Fruit fly (Drosophila melanogaster): Measurements from ENCODE around the gene zen2.

Gene zen2

dm6 chr3R:6771797-6772196, 27.9 kb upstream of the zen2 start:
- TF ChIP-seq ey (GFP tag; optimal IDR thresholded peaks at IDR 0.05), result no peak
- no peak for TF ChIP-seq brk (GFP tag; optimal IDR thresholded peaks at IDR 0.05)
- TF ChIP-seq usp (GFP tag; optimal IDR thresholded peaks at IDR 0.05), result no peak
- TF ChIP-seq lola (GFP tag; optimal IDR thresholded peaks at IDR 0.05), result no peak
- no peak for TF ChIP-seq Rel (GFP tag; optimal IDR thresholded peaks at IDR 0.05)
- no peak for TF ChIP-seq Rel (tag; optimal IDR thresholded peaks at IDR 0.05)
- TF ChIP-seq dl (GFP tag; optimal IDR thresholded peaks at IDR 0.05; ENCODE audit: insufficient read depth in 1 of 2, partially characterized antibody in 2 of 2), result no peak

- TF ChIP-seq Sp1 (GFP tag; optimal IDR thresholded peaks at IDR 0.05) (no peak), Myc (optimal IDR thresholded peaks at IDR 0.05) (peak; percentile 69)
Observed at dm6 chr3R:6768256-6768655, 24.3 kb upstream of the zen2 start.

- no peak for TF ChIP-seq ey (GFP tag; optimal IDR thresholded peaks at IDR 0.05)
- TF ChIP-seq Myc (optimal IDR thresholded peaks at IDR 0.05), result no peak
- no peak for TF ChIP-seq N (GFP tag; optimal IDR thresholded peaks at IDR 0.05)
Observed at dm6 chr3R:6766928-6767327, 23.0 kb upstream of the zen2 start.

- TF ChIP-seq Myc (optimal IDR thresholded peaks at IDR 0.05) (no peak), Sp1 (GFP tag; optimal IDR thresholded peaks at IDR 0.05) (no peak), CrebA (GFP tag; optimal IDR thresholded peaks at IDR 0.05; ENCODE audit: borderline replicate concordance) (no peak), Abd-B (GFP tag; optimal IDR thresholded peaks at IDR 0.05) (no peak), rgr (GFP tag; optimal IDR thresholded peaks at IDR 0.05) (no peak), OdsH (GFP tag; optimal IDR thresholded peaks at IDR 0.05) (no peak), Jra (GFP tag; optimal IDR thresholded peaks at IDR 0.05) (no peak), ey (GFP tag; optimal IDR thresholded peaks at IDR 0.05) (no peak), GATAd (GFP tag; optimal IDR thresholded peaks at IDR 0.05) (no peak), Dfd (GFP tag; optimal IDR thresholded peaks at IDR 0.05) (no peak), br (GFP tag; optimal IDR thresholded peaks at IDR 0.05) (no peak), dmrt93B (GFP tag; optimal IDR thresholded peaks at IDR 0.05) (no peak), h (GFP tag; optimal IDR thresholded peaks at IDR 0.05) (no peak), foxo (GFP tag; optimal IDR thresholded peaks at IDR 0.05) (no peak), CG32264 (GFP tag; optimal IDR thresholded peaks at IDR 0.05) (no peak), tai (GFP tag; optimal IDR thresholded peaks at IDR 0.05) (no peak)
Observed at dm6 chr3R:6766171-6766591, 22.2 kb upstream of the zen2 start.

dm6 chr3R:6764848-6765247, 20.9 kb upstream of the zen2 start:
- TF ChIP-seq ey (GFP tag; optimal IDR thresholded peaks at IDR 0.05) (no peak), tai (GFP tag; optimal IDR thresholded peaks at IDR 0.05) (peak; percentile 23), Abd-B (GFP tag; optimal IDR thresholded peaks at IDR 0.05) (no peak), sv (GFP tag; optimal IDR thresholded peaks at IDR 0.05) (no peak), brk (GFP tag; optimal IDR thresholded peaks at IDR 0.05) (no peak), br (GFP tag; optimal IDR thresholded peaks at IDR 0.05) (no peak), HLH106 (tag; optimal IDR thresholded peaks at IDR 0.05) (no peak), sage (GFP tag; optimal IDR thresholded peaks at IDR 0.05) (no peak), h (GFP tag; optimal IDR thresholded peaks at IDR 0.05) (peak; percentile 4), Hnf4 (GFP tag; optimal IDR thresholded peaks at IDR 0.05) (peak; percentile 17), Sp1 (GFP tag; optimal IDR thresholded peaks at IDR 0.05) (no peak), foxo (GFP tag; optimal IDR thresholded peaks at IDR 0.05) (no peak)

- peak; percentile 88 for TF ChIP-seq sv (GFP tag; optimal IDR thresholded peaks at IDR 0.05)
- TF ChIP-seq foxo (GFP tag; optimal IDR thresholded peaks at IDR 0.05), result peak in 1 of 2 experiments; percentile 81
- TF ChIP-seq Mio (GFP tag; optimal IDR thresholded peaks at IDR 0.05), result no peak
- TF ChIP-seq Sp1 (GFP tag; optimal IDR thresholded peaks at IDR 0.05), result peak; percentile 87
- peak; percentile 67 for TF ChIP-seq fru (GFP tag; optimal IDR thresholded peaks at IDR 0.05)
- TF ChIP-seq dmrt93B (GFP tag; optimal IDR thresholded peaks at IDR 0.05), result peak; percentile 64
- peak; percentile 85 for TF ChIP-seq psq (GFP tag; optimal IDR thresholded peaks at IDR 0.05)
- TF ChIP-seq sage (GFP tag; optimal IDR thresholded peaks at IDR 0.05), result no peak
- peak; percentile 33 for TF ChIP-seq brk (GFP tag; optimal IDR thresholded peaks at IDR 0.05)
- TF ChIP-seq CG9705 (GFP tag; optimal IDR thresholded peaks at IDR 0.05), result peak; percentile 60
- peak; percentile 60 for TF ChIP-seq ey (GFP tag; optimal IDR thresholded peaks at IDR 0.05)
- peak; percentile 78 for TF ChIP-seq rgr (GFP tag; optimal IDR thresholded peaks at IDR 0.05)
- no peak for TF ChIP-seq lola (GFP tag; optimal IDR thresholded peaks at IDR 0.05)
- TF ChIP-seq dsf (GFP tag; optimal IDR thresholded peaks at IDR 0.05; ENCODE audit: borderline replicate concordance), result peak; percentile 22
- TF ChIP-seq h (GFP tag; optimal IDR thresholded peaks at IDR 0.05), result peak; percentile 62
- peak; percentile 5 for TF ChIP-seq woc (GFP tag; optimal IDR thresholded peaks at IDR 0.05)
- peak; percentile 1 for TF ChIP-seq GATAd (GFP tag; optimal IDR thresholded peaks at IDR 0.05)
- no peak for TF ChIP-seq Rel (GFP tag; optimal IDR thresholded peaks at IDR 0.05)
- TF ChIP-seq Rel (tag; optimal IDR thresholded peaks at IDR 0.05), result peak; percentile 95
- no peak for TF ChIP-seq Dif (GFP tag; optimal IDR thresholded peaks at IDR 0.05; ENCODE audit: partially characterized antibody)
- TF ChIP-seq Hr83 (GFP tag; optimal IDR thresholded peaks at IDR 0.05; ENCODE audit: poor library complexity, severe bottlenecking), result no peak
- TF ChIP-seq Dfd (GFP tag; optimal IDR thresholded peaks at IDR 0.05), result no peak
- peak; percentile 82 for TF ChIP-seq OdsH (GFP tag; optimal IDR thresholded peaks at IDR 0.05)
- TF ChIP-seq Hr78 (GFP tag; optimal IDR thresholded peaks at IDR 0.05), result no peak
- TF ChIP-seq br (GFP tag; optimal IDR thresholded peaks at IDR 0.05), result peak; percentile 65
- no peak for TF ChIP-seq Vsx2 (GFP tag; optimal IDR thresholded peaks at IDR 0.05; ENCODE audit: partially characterized antibody)
- TF ChIP-seq HLH106 (tag; optimal IDR thresholded peaks at IDR 0.05), result peak; percentile 88
Observed at dm6 chr3R:6762794-6763407, 19.0 kb upstream of the zen2 start.

All from whole organism, wandering third instar larva.